Worm (Caenorhabditis elegans) whole organism, young adult: ENCODE data around the gene nstp-2.

ENCODE experiments used
- B0261.1 ChIP-seq: sonication (generic microtip); optimal IDR thresholded peaks from 2 replicates; lab custom pipeline; 2016; ENCODE audit warnings: mild to moderate bottlenecking, missing genetic modification characterization, moderate library complexity, missing compliant biosample characterization
- D2030.7 ChIP-seq: fragments of 200-800 bp; sonication (Bioruptor generic); IDR thresholded peaks from 2 replicates; pipeline ENCODE4 v1.3.6; 2022; ENCODE audit warnings: missing genetic modification reagents, missing genetic modification characterization, missing compliant biosample characterization
- F22D6.2 ChIP-seq: sonication (generic microtip); optimal IDR thresholded peaks from 2 replicates; lab custom pipeline; 2016; ENCODE audit warnings: mild to moderate bottlenecking, missing genetic modification characterization, missing compliant biosample characterization
- F39B2.1 ChIP-seq: fragments of 200-800 bp; sonication (Bioruptor generic); IDR thresholded peaks from 2 replicates; pipeline ENCODE4 v1.3.6; 2022; ENCODE audit warnings: missing genetic modification reagents, missing genetic modification characterization, missing compliant biosample characterization
- F57C9.4 ChIP-seq: sonication (generic microtip); optimal IDR thresholded peaks from 2 replicates; lab custom pipeline; 2017; ENCODE audit warnings: mild to moderate bottlenecking, missing genetic modification characterization, missing compliant biosample characterization
- K12H6.12 ChIP-seq: fragments of 200-800 bp; sonication (Bioruptor generic); optimal IDR thresholded peaks from 2 replicates; lab custom pipeline; 2018; ENCODE audit warnings: mild to moderate bottlenecking, missing genetic modification characterization, missing compliant biosample characterization
- Y53F4B.3 ChIP-seq: fragments of 200-800 bp; sonication (Bioruptor generic); IDR thresholded peaks from 2 replicates; pipeline ENCODE4 v1.3.6; 2022; ENCODE audit warnings: missing genetic modification reagents, missing genetic modification characterization, missing compliant biosample characterization
- Y67H2A.10 ChIP-seq: fragments of 200-800 bp; sonication (Bioruptor generic); conservative IDR thresholded peaks from 2 replicates; pipeline ENCODE4 v1.3.6; 2022; ENCODE audit warnings: missing genetic modification reagents, missing genetic modification characterization, missing compliant biosample characterization
- ZK185.1 ChIP-seq: sonication (generic microtip); optimal IDR thresholded peaks from 2 replicates; lab custom pipeline; 2016; ENCODE audit warnings: mild to moderate bottlenecking, missing genetic modification characterization, missing compliant biosample characterization; ENCODE audit not compliant: poor library complexity, severe bottlenecking
- aptf-2 ChIP-seq: fragments of 200-800 bp; sonication (Bioruptor generic); conservative IDR thresholded peaks from 2 replicates; pipeline ENCODE4 v1.3.6; 2022; ENCODE audit warnings: missing genetic modification reagents, missing genetic modification characterization, missing compliant biosample characterization
- aptf-3 ChIP-seq: fragments of 200-800 bp; sonication (Bioruptor generic); IDR thresholded peaks from 2 replicates; pipeline ENCODE4 v1.3.6; 2022; ENCODE audit warnings: missing genetic modification characterization, missing compliant biosample characterization
- attf-3 ChIP-seq: fragments of 200-800 bp; sonication (Bioruptor generic); conservative IDR thresholded peaks from 2 replicates; pipeline ENCODE4 v1.3.6; 2022; ENCODE audit warnings: missing genetic modification reagents, missing genetic modification characterization, missing compliant biosample characterization
- attf-6 ChIP-seq: fragments of 200-800 bp; sonication (Bioruptor generic); IDR thresholded peaks from 2 replicates; pipeline ENCODE4 v1.3.6; 2022; ENCODE audit warnings: missing genetic modification reagents, missing genetic modification characterization, missing compliant biosample characterization
- bed-2 ChIP-seq: fragments of 200-800 bp; sonication (Bioruptor generic); IDR thresholded peaks from 2 replicates; pipeline ENCODE4 v1.3.6; 2022; ENCODE audit warnings: missing genetic modification reagents, missing genetic modification characterization, missing compliant biosample characterization
- ceh-27 ChIP-seq: fragments of 200-800 bp; sonication (Bioruptor generic); optimal IDR thresholded peaks from 2 replicates; lab custom pipeline; 2018; ENCODE audit warnings: mild to moderate bottlenecking, missing genetic modification characterization, moderate library complexity, missing compliant biosample characterization
- dpl-1 ChIP-seq: fragments of 150-350 bp; optimal IDR thresholded peaks from 2 replicates; lab custom pipeline; 2014; ENCODE audit warnings: missing biosample characterization, missing genetic modification reagents, missing genetic modification characterization
- efl-1 ChIP-seq: fragments of 150-350 bp; optimal IDR thresholded peaks from 2 replicates; lab custom pipeline; 2014; ENCODE audit warnings: missing biosample characterization, missing genetic modification reagents, missing genetic modification characterization
- egl-44 ChIP-seq: fragments of 200-800 bp; sonication (Bioruptor generic); IDR thresholded peaks from 2 replicates; pipeline ENCODE4 v1.3.6; 2022; ENCODE audit warnings: missing genetic modification reagents, missing genetic modification characterization, missing compliant biosample characterization
- fkh-3 ChIP-seq: sonication (generic microtip); optimal IDR thresholded peaks from 2 replicates; lab custom pipeline; 2016; ENCODE audit warnings: mild to moderate bottlenecking, missing genetic modification characterization, missing compliant biosample characterization
- him-1 ChIP-seq: sonication (generic microtip); optimal IDR thresholded peaks from 2 replicates; lab custom pipeline; 2016; ENCODE audit warnings: missing genotype, missing genetic modification reagents, missing genetic modification characterization, missing compliant biosample characterization
- let-607 ChIP-seq, 2 experiments: fragments of 200-800 bp in 1 of 2; sonication (Bioruptor generic) in 1 of 2; sonication (generic microtip) in 1 of 2; optimal IDR thresholded peaks; 2 replicates each; lab custom pipeline; 2016 to 2018; ENCODE audit warnings: mild to moderate bottlenecking in 2 of 2, missing compliant biosample characterization in 2 of 2, missing genetic modification characterization in 2 of 2, moderate library complexity in 2 of 2, missing genotype in 1 of 2
- lin-35 ChIP-seq, 3 experiments: fragments of 150-350 bp in 2 of 3; sonication (generic microtip) in 1 of 3; optimal IDR thresholded peaks; 2 replicates each; lab custom pipeline; 2014 to 2018; ENCODE audit warnings: missing biosample characterization in 3 of 3, missing genetic modification characterization in 3 of 3, missing genetic modification reagents in 3 of 3
- lin-40 ChIP-seq: sonication (generic microtip); optimal IDR thresholded peaks from 2 replicates; lab custom pipeline; 2016; ENCODE audit warnings: missing genetic modification characterization, mild to moderate bottlenecking, missing compliant biosample characterization, missing genotype, missing genetic modification reagents
- lin-54 ChIP-seq: fragments of 200-800 bp; sonication (Bioruptor generic); optimal IDR thresholded peaks from 2 replicates; lab custom pipeline; 2018; ENCODE audit warnings: mild to moderate bottlenecking, missing genetic modification characterization, missing compliant biosample characterization
- lir-1 ChIP-seq: fragments of 200-800 bp; sonication (Bioruptor generic); conservative IDR thresholded peaks from 2 replicates; pipeline ENCODE4 v1.3.6; 2022; ENCODE audit warnings: missing genetic modification reagents, missing genetic modification characterization, missing compliant biosample characterization
- madf-10 ChIP-seq: sonication (generic microtip); optimal IDR thresholded peaks from 2 replicates; lab custom pipeline; 2016; ENCODE audit warnings: mild to moderate bottlenecking, missing genetic modification characterization, missing compliant biosample characterization
- madf-6 ChIP-seq: fragments of 200-800 bp; sonication (Bioruptor generic); IDR thresholded peaks from 2 replicates; pipeline ENCODE4 v1.3.6; 2022; ENCODE audit warnings: missing genetic modification reagents, missing genetic modification characterization, missing compliant biosample characterization
- madf-8 ChIP-seq: fragments of 200-800 bp; sonication (Bioruptor generic); conservative IDR thresholded peaks from 2 replicates; pipeline ENCODE4 v1.3.6; 2022; ENCODE audit warnings: missing genetic modification reagents, missing genetic modification characterization, missing compliant biosample characterization
- mcd-1 ChIP-seq: fragments of 200-800 bp; sonication (Bioruptor generic); IDR thresholded peaks from 2 replicates; pipeline ENCODE4 v1.3.6; 2022; ENCODE audit warnings: missing genetic modification reagents, missing genetic modification characterization, missing compliant biosample characterization
- nfya-2 ChIP-seq: fragments of 200-800 bp; sonication (Bioruptor generic); IDR thresholded peaks from 2 replicates; pipeline ENCODE4 v1.3.6; 2022; ENCODE audit warnings: missing genetic modification reagents, missing genetic modification characterization, missing compliant biosample characterization
- nhr-80 ChIP-seq: sonication (generic microtip); optimal IDR thresholded peaks from 2 replicates; lab custom pipeline; 2016; ENCODE audit warnings: missing genetic modification characterization, missing compliant biosample characterization
- rcor-1 ChIP-seq: fragments of 200-800 bp; sonication (Bioruptor generic); IDR thresholded peaks from 2 replicates; pipeline ENCODE4 v1.3.6; 2022; ENCODE audit warnings: missing genetic modification reagents, missing genetic modification characterization, missing compliant biosample characterization
- snpc-1.1 ChIP-seq: sonication (generic microtip); optimal IDR thresholded peaks from 2 replicates; lab custom pipeline; 2017; ENCODE audit warnings: missing genetic modification characterization, mild to moderate bottlenecking, missing compliant biosample characterization, antibody characterized with exemption, moderate library complexity, missing genotype, missing genetic modification reagents; ENCODE audit not compliant: insufficient read depth
- snpc-1.3 ChIP-seq: sonication (generic microtip); optimal IDR thresholded peaks from 2 replicates; lab custom pipeline; 2017; ENCODE audit warnings: missing genetic modification characterization, mild to moderate bottlenecking, missing compliant biosample characterization, antibody characterized with exemption, moderate library complexity, missing genotype, missing genetic modification reagents; ENCODE audit not compliant: insufficient read depth
- snpc-3.4 ChIP-seq: sonication (generic microtip); optimal IDR thresholded peaks from 2 replicates; lab custom pipeline; 2017; ENCODE audit warnings: missing genetic modification characterization, mild to moderate bottlenecking, missing compliant biosample characterization, antibody characterized with exemption, moderate library complexity, missing genotype, missing genetic modification reagents
- snpc-4 ChIP-seq, 5 experiments: fragments of 150-350 bp in 1 of 5; sonication (generic microtip) in 4 of 5; optimal IDR thresholded peaks; 2 replicates each; lab custom pipeline; 2014 to 2018; ENCODE audit warnings: missing genetic modification characterization in 5 of 5, missing biosample characterization in 3 of 5, antibody characterized with exemption in 2 of 5, mild to moderate bottlenecking in 2 of 5, missing compliant biosample characterization in 2 of 5, missing genotype in 2 of 5, moderate library complexity in 2 of 5, missing genetic modification reagents in 1 of 5
- somi-1 ChIP-seq: fragments of 200-800 bp; sonication (Bioruptor generic); optimal IDR thresholded peaks from 2 replicates; lab custom pipeline; 2018; ENCODE audit warnings: mild to moderate bottlenecking, missing genetic modification characterization, missing compliant biosample characterization
- tbp1 ChIP-seq: fragments of 200-800 bp; sonication (Bioruptor generic); optimal IDR thresholded peaks from 2 replicates; lab custom pipeline; 2018; ENCODE audit warnings: mild to moderate bottlenecking, missing genetic modification characterization, missing compliant biosample characterization
- unc-130 ChIP-seq: sonication (generic microtip); optimal IDR thresholded peaks from 2 replicates; lab custom pipeline; 2016; ENCODE audit warnings: missing genetic modification reagents, missing genetic modification characterization, missing compliant biosample characterization
- xnd-1 ChIP-seq: sonication (generic microtip); optimal IDR thresholded peaks from 2 replicates; lab custom pipeline; 2016; ENCODE audit warnings: missing genotype, missing genetic modification reagents, missing genetic modification characterization, missing compliant biosample characterization
- zfh-2 ChIP-seq: fragments of 200-800 bp; sonication (Bioruptor generic); conservative IDR thresholded peaks from 2 replicates; pipeline ENCODE4 v1.3.6; 2022; ENCODE audit warnings: missing genetic modification reagents, missing genetic modification characterization, missing compliant biosample characterization
- ztf-6 ChIP-seq: fragments of 200-800 bp; sonication (Bioruptor generic); IDR thresholded peaks from 2 replicates; pipeline ENCODE4 v1.3.6; 2022; ENCODE audit warnings: missing genetic modification reagents, missing genetic modification characterization, missing compliant biosample characterization

nstp-2 gene

DNA sequence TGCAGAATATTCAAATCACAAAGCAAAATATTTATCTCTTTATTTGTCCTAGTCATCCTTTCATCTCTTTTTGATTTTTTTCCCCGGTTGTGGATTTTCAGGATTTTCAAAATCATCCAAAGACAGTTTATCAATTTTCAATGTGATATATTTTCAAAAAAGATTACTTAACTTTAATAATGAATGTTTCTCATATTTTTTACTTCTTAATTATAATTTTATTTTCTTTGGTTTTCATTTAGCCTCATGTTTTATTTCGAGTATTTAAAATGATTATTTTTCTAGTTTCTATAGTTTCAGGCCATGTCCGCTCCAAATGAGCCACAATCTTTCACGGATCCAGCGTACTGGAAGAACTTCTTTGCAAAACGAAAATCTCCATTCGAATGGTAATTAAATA, 28.8 kb upstream of the nstp-2 start, which contains the start of gene metl-13:
Gene metl-13, plus strand, starts transcription at position 301 of the 400 bp plus-strand sequence.
- TF ChIP-seq egl-44 (no peak), F57C9.4 (tag; lab: Kevin White, UChicago) (no peak), xnd-1 (tag; lab: Kevin White, UChicago) (no peak), snpc-4 (GFP tag; optimal IDR thresholded peaks at IDR 0.05; lab: Kevin White, UChicago) (no peak), snpc-4 (tag; optimal IDR thresholded peaks at IDR 0.05; lab: Kevin White, UChicago) (peak in 1 of 4 experiments; percentile 55)
- TF ChIP-seq, all 124 proteins: peak for 1

DNA sequence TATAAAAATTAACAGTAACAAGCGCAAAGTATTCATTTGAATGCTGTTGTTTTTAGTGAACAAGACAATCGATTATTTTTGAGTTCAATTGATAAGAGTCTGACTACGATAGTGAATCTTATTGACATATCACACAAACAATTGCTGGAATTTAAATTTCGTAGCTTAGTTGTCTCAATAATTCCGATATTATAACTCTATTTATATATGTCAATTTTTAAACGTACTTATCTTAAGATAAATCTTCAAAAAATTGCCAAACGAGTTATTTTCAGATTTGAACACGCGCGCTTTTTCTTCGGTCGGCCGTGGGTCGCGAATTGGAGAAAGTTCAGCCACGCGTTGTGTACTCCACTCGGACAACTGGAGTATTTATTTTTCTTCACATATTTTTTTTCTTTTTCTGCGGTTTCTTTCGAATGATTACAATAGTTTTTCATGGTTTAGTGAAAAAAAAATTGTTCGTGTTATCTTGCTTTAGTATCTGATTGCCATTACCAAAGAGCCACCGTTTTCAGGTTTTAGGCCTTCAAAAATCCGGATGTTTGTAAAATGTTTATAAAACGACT, 25.8 kb upstream of the nstp-2 start, which contains the start of the genes cest-5.1 and C01B10.9:
Gene cest-5.1, minus strand, starts transcription at position 51 of the 569 bp plus-strand sequence.
Gene C01B10.9, plus strand, starts transcription at position 519 of the 569 bp plus-strand sequence.
- TF ChIP-seq ZK185.1 (tag; lab: Kevin White, UChicago) (peak; percentile 83), dpl-1 (GFP tag; lab: Kevin White, UChicago) (peak; percentile 76), aptf-2 (peak; percentile 49; the same call in 1 of the 2 replicates), F22D6.2 (tag; lab: Kevin White, UChicago) (no peak), somi-1 (GFP tag; lab: Kevin White, UChicago) (no peak), nfya-2 (no peak), aptf-3 (GFP tag; lab: Robert Waterston, UW) (no peak), ceh-27 (peak; percentile 60), tbp1 (GFP tag; lab: Kevin White, UChicago) (peak; percentile 47), bed-2 (GFP tag; lab: Robert Waterston, UW) (peak; percentile 64; the same call in 1 of the 2 replicates), egl-44 (no peak), K12H6.12 (tag; lab: Kevin White, UChicago) (peak; percentile 48), lin-40 (tag; lab: Kevin White, UChicago) (peak; percentile 45), lin-35 (GFP tag; optimal IDR thresholded peaks at IDR 0.05; lab: Kevin White, UChicago) (peak in 2 of 3 experiments; percentile 18 to 86), B0261.1 (tag; lab: Kevin White, UChicago) (no peak), mcd-1 (GFP tag; lab: Robert Waterston, UW) (no peak), Y67H2A.10 (GFP tag; lab: Robert Waterston, UW) (peak; percentile 18; the same call in 1 of the 2 replicates), madf-6 (GFP tag; lab: Robert Waterston, UW) (no peak), madf-8 (GFP tag; lab: Robert Waterston, UW) (no peak), F57C9.4 (tag; lab: Kevin White, UChicago) (no peak), zfh-2 (GFP tag; lab: Robert Waterston, UW) (no peak), snpc-1.1 (peak; percentile 2), snpc-4 (GFP tag; optimal IDR thresholded peaks at IDR 0.05; lab: Kevin White, UChicago) (peak; percentile 40), snpc-4 (tag; optimal IDR thresholded peaks at IDR 0.05; lab: Kevin White, UChicago) (peak; percentile 50 to 84 (median 73)), madf-10 (tag; lab: Kevin White, UChicago) (peak; percentile 0), attf-6 (peak; percentile 53; the same call in 1 of the 2 replicates), rcor-1 (GFP tag; lab: Robert Waterston, UW) (0 out of 2 replicates have a peak, but pooled peaks have one; percentile 44), ztf-6 (GFP tag; lab: Robert Waterston, UW) (no peak), fkh-3 (tag; lab: Kevin White, UChicago) (no peak), snpc-3.4 (tag; lab: Kevin White, UChicago) (peak; percentile 50), Y53F4B.3 (no peak), snpc-1.3 (tag; lab: Kevin White, UChicago) (peak; percentile 35), lir-1 (GFP tag; lab: Robert Waterston, UW) (peak; percentile 45; the same call in 1 of the 2 replicates), attf-3 (peak; percentile 58; the same call in 1 of the 2 replicates), F39B2.1 (GFP tag; lab: Robert Waterston, UW) (0 out of 2 replicates have a peak, but pooled peaks have one; percentile 47), nhr-80 (tag; lab: Kevin White, UChicago) (peak; percentile 15), lin-54 (peak; percentile 90), let-607 (tag; optimal IDR thresholded peaks at IDR 0.05; lab: Kevin White, UChicago) (peak in 1 of 2 experiments; percentile 41), D2030.7 (GFP tag; lab: Robert Waterston, UW) (peak; percentile 37; the same call in 1 of the 2 replicates), efl-1 (GFP tag; lab: Kevin White, UChicago) (peak; percentile 72), him-1 (no peak), unc-130 (GFP tag; lab: Kevin White, UChicago) (peak; percentile 87)
